Fruit fly (Drosophila melanogaster): ENCODE measurements around the gene CG13299.

The CG13299 gene

DNA sequence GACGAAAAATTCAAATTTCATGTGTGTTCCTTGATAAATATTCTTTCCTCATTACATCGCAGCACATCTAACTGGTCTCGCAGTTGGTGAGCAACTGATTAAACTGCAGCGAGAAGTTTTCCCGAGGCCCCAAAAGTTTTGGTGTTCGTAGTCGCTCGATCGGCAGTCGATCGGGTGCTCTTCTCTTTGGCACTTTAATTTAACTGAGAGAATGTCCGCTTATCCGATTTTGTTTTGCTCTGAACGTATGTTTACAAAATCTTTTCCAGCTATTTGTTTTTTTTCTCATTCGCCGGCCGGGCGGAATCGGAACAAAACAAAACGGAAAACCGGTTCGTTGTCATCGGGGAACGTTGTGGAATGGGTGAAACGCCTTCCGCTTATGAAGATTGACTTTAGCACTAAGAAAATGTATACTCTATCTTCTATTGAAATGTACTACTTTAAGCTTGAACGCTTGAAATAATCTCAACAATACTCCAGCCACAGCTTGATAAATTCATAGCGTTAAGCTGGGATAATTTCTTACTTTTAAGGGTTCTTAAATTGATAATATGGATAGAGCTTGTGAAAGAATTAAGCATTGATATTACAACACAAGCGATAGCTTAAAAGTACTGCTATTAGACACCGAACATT, 13.5 kb downstream of the CG13299 start:
- TF ChIP-seq Sin3A (optimal IDR thresholded peaks at IDR 0.05) (no peak), Myc (optimal IDR thresholded peaks at IDR 0.05) (no peak), insv (optimal IDR thresholded peaks at IDR 0.05) (no peak), h (optimal IDR thresholded peaks at IDR 0.05) (no peak), ttk (optimal IDR thresholded peaks at IDR 0.05) (no peak), psq (optimal IDR thresholded peaks at IDR 0.05) (no peak)

DNA sequence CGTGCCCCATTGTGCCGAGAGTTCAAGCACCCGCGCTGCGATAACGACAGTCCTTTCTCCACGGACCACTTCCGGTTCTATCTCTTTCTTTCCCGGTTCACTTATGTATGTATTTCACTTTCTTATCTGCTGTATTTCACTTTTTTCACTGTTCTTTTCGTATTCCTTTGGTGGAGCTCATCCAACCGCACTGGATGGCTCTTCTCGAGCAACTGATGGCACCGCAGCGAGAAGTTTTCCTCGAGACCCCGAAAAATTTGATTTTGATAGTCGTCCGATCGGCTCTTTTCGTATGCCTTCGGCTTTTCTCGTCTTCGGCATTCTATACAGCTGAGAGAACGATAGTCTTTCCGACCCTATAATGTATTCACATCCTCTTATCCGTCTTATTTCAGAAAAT, 14.4 kb downstream of the CG13299 start, which contains the start of gene LanA:
LanA (minus strand) TSS at position 217 of the 400 bp plus-strand sequence.
- TF ChIP-seq insv (optimal IDR thresholded peaks at IDR 0.05) (no peak), Sin3A (optimal IDR thresholded peaks at IDR 0.05) (no peak), h (optimal IDR thresholded peaks at IDR 0.05) (no peak), ttk (optimal IDR thresholded peaks at IDR 0.05) (no peak), Myc (optimal IDR thresholded peaks at IDR 0.05) (no peak), psq (optimal IDR thresholded peaks at IDR 0.05) (no peak)

DNA sequence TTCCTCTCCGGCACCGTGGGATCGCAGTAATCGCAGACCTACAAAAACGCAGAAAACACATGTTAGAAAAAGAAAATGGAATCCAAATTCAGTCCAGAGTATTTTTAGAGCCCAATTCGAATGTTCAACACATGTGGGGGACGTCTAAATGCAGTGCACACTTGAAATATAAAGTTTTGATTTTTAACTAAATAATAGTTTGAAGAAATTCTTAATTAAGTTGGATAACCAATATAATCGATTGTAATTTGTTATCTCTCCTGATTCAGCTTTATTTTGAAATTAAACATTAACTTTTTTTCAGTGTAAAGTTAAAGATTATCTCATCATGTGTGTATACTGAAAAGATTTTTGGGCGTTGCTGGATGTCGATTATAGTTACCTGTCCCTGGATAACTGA, 14.9 kb downstream of the CG13299 start:
- TF ChIP-seq insv (optimal IDR thresholded peaks at IDR 0.05) (no peak), h (optimal IDR thresholded peaks at IDR 0.05) (no peak), Myc (optimal IDR thresholded peaks at IDR 0.05) (no peak), Sin3A (optimal IDR thresholded peaks at IDR 0.05) (no peak), ttk (optimal IDR thresholded peaks at IDR 0.05) (no peak), psq (optimal IDR thresholded peaks at IDR 0.05) (no peak)

DNA sequence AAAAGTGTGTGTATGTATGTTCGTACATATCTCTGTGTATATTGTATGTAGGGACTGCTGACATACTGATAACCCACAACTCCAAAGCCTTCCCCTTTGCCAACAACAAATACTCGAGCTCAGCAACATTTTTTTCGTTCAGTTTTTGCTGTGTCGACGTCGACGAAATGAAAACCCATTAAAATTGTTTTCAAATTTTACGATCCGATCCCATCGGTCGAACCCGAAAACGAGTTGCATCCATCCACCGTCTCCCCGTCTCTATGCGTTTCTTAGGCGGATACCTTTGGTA, 15.4 kb downstream of the CG13299 start:
- TF ChIP-seq ttk (optimal IDR thresholded peaks at IDR 0.05) = no peak
- TF ChIP-seq Myc (optimal IDR thresholded peaks at IDR 0.05) = no peak
- TF ChIP-seq insv (optimal IDR thresholded peaks at IDR 0.05) = no peak
- no peak for TF ChIP-seq Sin3A (optimal IDR thresholded peaks at IDR 0.05)
- TF ChIP-seq psq (optimal IDR thresholded peaks at IDR 0.05) = no peak
- TF ChIP-seq h (optimal IDR thresholded peaks at IDR 0.05) = no peak

DNA sequence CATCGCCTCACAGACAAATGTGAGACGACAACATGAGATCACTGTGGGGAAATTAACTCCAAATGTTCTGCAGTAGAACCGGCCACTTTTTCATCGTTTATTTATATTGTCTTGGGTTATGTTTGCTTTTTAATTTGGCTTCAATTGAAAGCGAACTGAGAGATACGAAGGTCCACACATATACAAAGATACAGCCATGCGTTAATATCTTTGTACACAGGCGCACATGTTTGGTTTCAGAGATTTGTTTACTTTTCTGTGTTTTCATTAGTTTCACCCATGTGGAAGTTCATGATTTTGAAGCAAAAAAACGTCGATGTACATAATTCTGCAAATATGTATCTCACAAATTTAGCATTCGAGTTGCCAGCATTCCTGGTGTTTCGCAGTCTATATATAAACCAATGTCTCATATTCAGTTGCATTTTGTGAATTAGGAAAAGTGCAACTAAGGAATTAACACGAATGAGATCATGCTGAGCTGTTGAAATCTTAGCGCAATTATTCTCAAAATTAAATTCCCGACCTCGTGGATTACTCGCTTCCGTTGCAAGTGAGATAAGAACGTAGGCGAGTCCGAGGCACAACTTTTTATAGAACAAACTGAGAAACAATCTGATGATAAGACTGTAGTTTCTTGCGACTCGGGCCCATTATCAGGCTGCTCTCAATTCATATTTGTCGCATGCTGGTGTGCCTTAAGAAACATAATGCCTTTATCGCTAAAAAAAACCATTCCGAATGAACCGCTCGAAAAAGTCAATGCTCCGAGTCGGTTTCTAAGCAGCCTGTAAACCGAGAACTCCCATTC, 16.0 kb downstream of the CG13299 start:
- TF ChIP-seq ttk (optimal IDR thresholded peaks at IDR 0.05) (no peak), Sin3A (optimal IDR thresholded peaks at IDR 0.05) (no peak), psq (optimal IDR thresholded peaks at IDR 0.05) (no peak), h (optimal IDR thresholded peaks at IDR 0.05) (no peak), Myc (optimal IDR thresholded peaks at IDR 0.05) (no peak), insv (optimal IDR thresholded peaks at IDR 0.05) (no peak)

DNA sequence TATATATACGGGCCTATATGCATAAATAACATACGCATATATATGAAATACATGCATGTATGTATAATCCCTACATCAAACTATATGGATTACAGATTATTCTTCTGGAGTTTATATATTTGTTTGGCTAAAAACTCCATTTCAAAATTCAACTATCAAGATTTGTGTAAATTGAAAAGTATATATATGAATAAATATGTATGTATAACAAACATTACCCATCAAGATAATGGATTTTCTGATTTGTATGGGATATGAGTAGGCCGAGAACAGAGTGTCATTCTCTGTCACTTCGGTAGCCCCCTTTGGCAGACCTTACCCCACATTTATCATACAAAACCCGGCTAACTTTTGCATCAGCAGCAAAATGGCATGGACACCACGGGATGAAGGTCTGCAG, 32.0 kb downstream of the CG13299 start, which contains the start of gene CG8219:
CG8219 (plus strand) TSS at position 301 of the 400 bp plus-strand sequence.
- no peak for TF ChIP-seq insv (optimal IDR thresholded peaks at IDR 0.05)
- no peak for TF ChIP-seq Myc (optimal IDR thresholded peaks at IDR 0.05)
- TF ChIP-seq h (optimal IDR thresholded peaks at IDR 0.05) = no peak
- no peak for TF ChIP-seq Sin3A (optimal IDR thresholded peaks at IDR 0.05)
- TF ChIP-seq psq (optimal IDR thresholded peaks at IDR 0.05) = no peak
- no peak for TF ChIP-seq ttk (optimal IDR thresholded peaks at IDR 0.05)

DNA sequence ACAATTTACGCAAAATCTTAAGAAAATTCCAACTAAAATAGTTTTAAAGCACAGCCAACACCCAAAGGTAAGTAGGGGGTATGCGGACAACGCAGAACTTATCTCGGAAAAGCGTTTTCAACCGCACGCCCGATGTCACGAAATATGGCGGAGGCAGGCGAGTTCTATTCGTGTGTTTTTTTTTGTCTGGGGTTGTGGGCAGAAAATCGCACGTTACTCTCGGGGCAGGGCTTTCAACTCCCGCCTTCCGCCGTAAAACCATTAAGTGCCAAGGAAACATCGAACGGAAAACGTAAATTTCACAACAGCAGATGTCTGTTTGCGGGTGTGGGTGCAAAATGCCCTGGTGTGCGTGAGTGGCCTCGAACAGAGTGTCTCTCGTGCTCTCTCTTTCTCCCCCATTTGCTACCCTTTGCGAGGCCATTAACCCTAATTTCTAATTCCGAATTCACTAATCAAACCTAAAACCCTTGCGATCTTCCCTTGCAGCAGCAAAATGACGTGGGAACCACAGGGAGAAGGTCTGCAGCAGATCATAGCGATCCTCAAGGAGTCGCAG, 38.5 kb downstream of the CG13299 start:
- TF ChIP-seq psq (optimal IDR thresholded peaks at IDR 0.05) = no peak

DNA sequence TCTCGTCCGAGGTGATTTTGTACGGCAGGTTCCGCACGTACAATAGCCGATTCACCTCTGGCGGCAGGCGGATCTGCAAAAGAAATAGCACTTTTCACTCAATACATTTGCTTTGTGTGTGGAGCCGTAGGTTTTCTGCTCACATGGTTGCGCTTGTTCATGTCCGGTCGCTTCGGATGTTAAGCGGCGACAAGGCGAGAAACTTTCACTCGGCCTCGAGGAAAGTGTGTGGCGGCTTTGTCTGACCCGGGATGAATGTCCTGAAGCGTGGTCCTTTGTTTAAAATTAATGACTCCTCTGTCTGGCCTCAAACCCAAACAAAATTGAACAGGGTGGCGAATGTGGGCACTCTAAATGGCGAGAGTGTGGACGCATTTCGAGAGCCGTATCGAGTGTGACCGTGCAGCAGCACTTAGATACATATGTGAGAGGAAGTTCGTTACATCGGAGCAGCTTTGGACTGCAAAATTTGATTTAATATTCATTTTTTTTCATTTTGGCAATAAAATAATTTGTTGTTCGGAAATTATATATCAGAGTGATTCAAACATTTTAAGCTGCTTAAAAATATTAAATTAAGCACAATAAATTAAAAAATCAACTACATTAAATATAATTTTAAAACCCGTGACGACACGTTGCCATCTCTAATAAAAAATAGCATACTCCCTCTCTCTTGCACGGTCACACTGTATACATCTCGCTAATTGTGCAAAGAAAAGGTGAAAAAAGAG, 39.2 kb downstream of the CG13299 start, which contains the start of the genes Sf3b6 and Tnpo:
Sf3b6 (minus strand) TSS at position 358 of the 734 bp plus-strand sequence.
Tnpo (plus strand) TSS at position 659 of the 734 bp plus-strand sequence.
- TF ChIP-seq Myc (optimal IDR thresholded peaks at IDR 0.05) (no peak), h (optimal IDR thresholded peaks at IDR 0.05) (no peak), ttk (optimal IDR thresholded peaks at IDR 0.05) (no peak), Sin3A (optimal IDR thresholded peaks at IDR 0.05) (no peak), psq (optimal IDR thresholded peaks at IDR 0.05) (no peak), insv (optimal IDR thresholded peaks at IDR 0.05) (no peak)

DNA sequence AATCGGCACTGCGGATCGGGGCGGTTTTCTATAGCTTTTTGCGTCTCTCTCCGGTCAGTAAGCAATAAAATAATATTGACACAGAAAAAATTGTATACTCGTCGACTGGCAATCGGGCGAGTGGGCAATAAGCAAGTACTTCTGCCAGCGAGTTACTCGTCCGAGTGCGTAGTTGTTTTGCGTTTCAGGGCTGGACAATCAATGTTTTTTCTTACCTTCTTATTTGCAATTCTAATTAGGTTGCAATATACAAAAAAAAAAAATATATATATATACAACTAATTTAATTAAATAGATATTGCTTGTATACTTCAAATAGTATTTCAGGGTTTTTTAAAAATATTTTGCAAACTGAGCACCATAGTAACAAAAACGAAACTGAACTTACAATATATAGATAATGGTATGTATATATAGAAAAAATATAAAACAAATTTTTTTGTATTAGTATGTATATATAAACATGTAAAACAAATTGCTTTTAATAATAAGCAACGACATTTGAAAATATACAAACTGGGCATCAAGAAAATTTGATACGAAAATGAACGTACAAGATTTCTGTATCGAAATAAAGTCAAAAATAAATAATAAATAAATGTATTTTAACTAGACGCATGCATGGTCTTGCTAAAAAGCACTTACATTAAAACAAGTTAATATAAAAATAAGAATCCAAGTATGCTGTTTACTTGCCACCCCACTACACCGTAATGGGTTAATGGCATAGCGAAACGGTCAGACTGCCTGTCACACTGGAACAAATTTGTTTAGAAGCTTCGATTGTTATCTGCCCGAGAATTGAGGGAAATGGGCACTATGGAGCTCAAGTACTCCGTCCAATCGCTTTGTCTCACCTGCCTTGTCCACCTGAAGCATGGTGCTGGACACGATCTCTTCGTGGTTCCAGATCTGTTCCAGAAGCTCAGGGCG, 42.9 kb downstream of the CG13299 start, which contains the start of the genes D19A and CG7386:
D19A (minus strand) TSS at position 129 of the 933 bp plus-strand sequence.
CG7386 (plus strand) TSS at position 751 of the 933 bp plus-strand sequence.
- no peak for TF ChIP-seq insv (optimal IDR thresholded peaks at IDR 0.05)
- no peak for TF ChIP-seq psq (optimal IDR thresholded peaks at IDR 0.05)
- TF ChIP-seq Myc (optimal IDR thresholded peaks at IDR 0.05) = no peak
- no peak for TF ChIP-seq ttk (optimal IDR thresholded peaks at IDR 0.05)
- no peak for TF ChIP-seq h (optimal IDR thresholded peaks at IDR 0.05)
- no peak for TF ChIP-seq Sin3A (optimal IDR thresholded peaks at IDR 0.05)

DNA sequence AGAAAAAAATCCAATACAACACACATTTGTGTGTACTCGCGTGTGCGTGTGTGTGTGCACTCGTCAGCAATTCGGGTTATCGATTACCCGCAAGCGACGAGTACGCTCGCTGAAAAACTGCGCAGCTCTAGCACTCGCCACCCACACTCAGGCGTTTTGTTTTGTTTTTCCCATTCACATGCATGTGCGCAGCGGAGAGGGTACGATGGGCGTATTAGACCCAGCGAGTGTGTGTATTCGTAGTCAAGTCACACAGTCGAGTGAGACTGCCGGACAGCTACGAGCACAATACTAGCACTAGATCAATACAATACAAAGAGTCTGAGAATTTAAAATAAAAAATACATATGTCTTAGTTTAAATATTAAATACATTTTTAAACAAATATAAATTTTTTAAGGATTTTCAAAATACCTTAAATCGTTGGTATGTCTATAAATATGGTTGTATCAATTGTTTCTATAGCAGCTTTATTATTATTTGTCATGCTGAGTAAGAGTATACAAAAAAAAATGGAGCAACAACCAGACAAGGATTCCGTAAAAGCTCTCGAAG, 47.2 kb downstream of the CG13299 start, which contains the start of the genes D19B and CG43293:
D19B (minus strand) TSS at position 37 of the 555 bp plus-strand sequence.
CG43293 (plus strand) TSS at position 306 of the 555 bp plus-strand sequence.
- TF ChIP-seq h (optimal IDR thresholded peaks at IDR 0.05) = no peak
- no peak for TF ChIP-seq Myc (optimal IDR thresholded peaks at IDR 0.05)

Measured in Kc167 (cell line).